Worm (Caenorhabditis elegans): Measurements from ENCODE around the gene cdk-12.

cdk-12 gene

ce11 chrIII:4390421-4390820 lies 57.6 kb downstream of the cdk-12 start:
- peak; percentile 61 for TF ChIP-seq blmp-1 (tag; optimal IDR thresholded peaks at IDR 0.05)
- TF ChIP-seq lin-15B (tag; optimal IDR thresholded peaks at IDR 0.05) = no peak

ce11 chrIII:4391319-4391718 lies 58.5 kb downstream of the cdk-12 start:
- no peak for TF ChIP-seq F16B12.6 (tag; optimal IDR thresholded peaks at IDR 0.05)
- no peak for TF ChIP-seq xbp-1 (tag; optimal IDR thresholded peaks at IDR 0.05)
- no peak for TF ChIP-seq fos-1 (tag; optimal IDR thresholded peaks at IDR 0.05)
- TF ChIP-seq pqm-1 (tag; optimal IDR thresholded peaks at IDR 0.05) = no peak
- TF ChIP-seq blmp-1 (tag; optimal IDR thresholded peaks at IDR 0.05) = peak; percentile 88

Measured in whole organism, L1 larva.